Worm (Caenorhabditis elegans) whole organism, L4 larva: ENCODE results near the gene srm-4.

ENCODE experiments used
- F44E2.7 ChIP-seq: fragments of 200-800 bp; sonication (Bioruptor generic); IDR thresholded peaks from 2 replicates; pipeline ENCODE4 v2.1.2; 2022; ENCODE audit warnings: missing genetic modification characterization, missing compliant biosample characterization
- F49E8.2 ChIP-seq: sonication (generic microtip); optimal IDR thresholded peaks from 2 replicates; lab custom pipeline; 2016; ENCODE audit warnings: missing compliant biosample characterization, mild to moderate bottlenecking, missing genetic modification characterization, borderline replicate concordance
- T20F7.1 ChIP-seq: fragments of 200-800 bp; sonication (Bioruptor generic); optimal IDR thresholded peaks from 2 replicates; lab custom pipeline; 2018; ENCODE audit warnings: mild to moderate bottlenecking, missing genetic modification characterization, missing compliant biosample characterization
- Y48G9A.11 ChIP-seq: fragments of 200-800 bp; sonication (Bioruptor generic); IDR thresholded peaks from 2 replicates; pipeline ENCODE4 v1.3.6; 2022; ENCODE audit warnings: missing genetic modification reagents, missing genetic modification characterization, missing compliant biosample characterization
- Y5F2A.4 ChIP-seq: fragments of 200-800 bp; sonication (Bioruptor generic); optimal IDR thresholded peaks from 2 replicates; lab custom pipeline; 2018; ENCODE audit warnings: mild to moderate bottlenecking, missing genetic modification characterization, missing compliant biosample characterization
- ZK337.2 ChIP-seq: fragments of 200-800 bp; sonication (Bioruptor generic); IDR thresholded peaks from 2 replicates; pipeline ENCODE4 v1.3.6; 2022; ENCODE audit warnings: missing genetic modification reagents, missing genetic modification characterization, missing compliant biosample characterization
- ZK546.5 ChIP-seq, 2 experiments: sonication (generic microtip); optimal IDR thresholded peaks; 2 replicates each; lab custom pipeline; 2017; ENCODE audit warnings: missing biosample characterization in 2 of 2, missing genetic modification characterization in 2 of 2
- aly-2 ChIP-seq: sonication (generic microtip); optimal IDR thresholded peaks from 2 replicates; lab custom pipeline; 2018; ENCODE audit warnings: missing biosample characterization, missing genetic modification characterization
- ama-1 ChIP-seq: fragments of 150-350 bp; optimal IDR thresholded peaks from 2 replicates; lab custom pipeline; 2014; ENCODE audit warnings: inconsistent platforms, mixed read lengths
- arid-1 ChIP-seq: fragments of 200-800 bp; sonication (Bioruptor generic); conservative IDR thresholded peaks from 2 replicates; pipeline ENCODE4 v1.3.6; 2022; ENCODE audit warnings: missing genetic modification reagents, missing genetic modification characterization, missing compliant biosample characterization
- attf-4 ChIP-seq: sonication (generic microtip); optimal IDR thresholded peaks from 3 replicates; lab custom pipeline; 2017; ENCODE audit warnings: missing biosample characterization, missing genetic modification characterization
- ceh-20 ChIP-seq: fragments of 200-800 bp; sonication (Bioruptor generic); IDR thresholded peaks from 2 replicates; pipeline ENCODE4 v1.3.6; 2022; ENCODE audit warnings: missing genetic modification reagents, missing genetic modification characterization, missing compliant biosample characterization
- ceh-28 ChIP-seq: fragments of 150-350 bp; optimal IDR thresholded peaks from 2 replicates; lab custom pipeline; 2014; ENCODE audit warnings: missing biosample characterization, missing genetic modification reagents, missing genetic modification characterization
- daf-16 ChIP-seq, 3 experiments: sonication (generic microtip); optimal IDR thresholded peaks; 2 replicates each; lab custom pipeline; 2016 to 2017; ENCODE audit warnings: missing genetic modification characterization in 3 of 3, missing genetic modification reagents in 3 of 3, mild to moderate bottlenecking in 2 of 3, missing compliant biosample characterization in 2 of 3, missing biosample characterization in 1 of 3, moderate library complexity in 1 of 3
- dmd-6 ChIP-seq: fragments of 200-800 bp; sonication (Bioruptor generic); IDR thresholded peaks from 2 replicates; pipeline ENCODE4 v1.3.6; 2022; ENCODE audit warnings: missing genetic modification reagents, missing genetic modification characterization, missing compliant biosample characterization
- dpl-1 ChIP-seq: fragments of 150-350 bp; optimal IDR thresholded peaks from 2 replicates; lab custom pipeline; 2014; ENCODE audit warnings: missing biosample characterization, missing genetic modification reagents, missing genetic modification characterization
- dve-1 ChIP-seq: sonication (generic microtip); optimal IDR thresholded peaks from 2 replicates; lab custom pipeline; 2017; ENCODE audit warnings: antibody characterized with exemption, mild to moderate bottlenecking, missing genetic modification characterization, missing compliant biosample characterization; ENCODE audit not compliant: insufficient read depth
- egl-27 ChIP-seq: sonication (generic microtip); optimal IDR thresholded peaks from 3 replicates; lab custom pipeline; 2017; ENCODE audit warnings: missing biosample characterization, missing genetic modification reagents, missing genetic modification characterization
- gei-8 ChIP-seq: fragments of 200-800 bp; sonication (Bioruptor generic); optimal IDR thresholded peaks from 2 replicates; lab custom pipeline; 2018; ENCODE audit warnings: mild to moderate bottlenecking, missing genetic modification characterization, missing compliant biosample characterization
- hif-1 ChIP-seq, 2 experiments: sonication (generic microtip); optimal IDR thresholded peaks; 2 replicates each; lab custom pipeline; 2016 to 2017; ENCODE audit warnings: missing compliant biosample characterization in 2 of 2, missing genetic modification characterization in 2 of 2, missing genetic modification reagents in 2 of 2, missing genotype in 2 of 2, mild to moderate bottlenecking in 1 of 2
- hlh-11 ChIP-seq: fragments of 200-800 bp; sonication (Bioruptor generic); optimal IDR thresholded peaks from 2 replicates; lab custom pipeline; 2018; ENCODE audit warnings: mild to moderate bottlenecking, missing genetic modification characterization, missing compliant biosample characterization
- hlh-30 ChIP-seq: sonication (generic microtip); optimal IDR thresholded peaks from 2 replicates; lab custom pipeline; 2017; ENCODE audit warnings: antibody characterized with exemption, mild to moderate bottlenecking, missing genetic modification characterization, missing compliant biosample characterization; ENCODE audit not compliant: insufficient read depth
- jun-1 ChIP-seq: fragments of 150-350 bp; optimal IDR thresholded peaks from 2 replicates; lab custom pipeline; 2014; ENCODE audit warnings: missing biosample characterization, missing genetic modification reagents, missing genetic modification characterization
- lin-13 ChIP-seq: fragments of 150-350 bp; optimal IDR thresholded peaks from 2 replicates; lab custom pipeline; 2014; ENCODE audit warnings: missing biosample characterization, missing genetic modification reagents, missing genetic modification characterization
- lin-29 ChIP-seq: fragments of 200-800 bp; sonication (Bioruptor generic); IDR thresholded peaks from 2 replicates; pipeline ENCODE4 v1.3.6; 2022; ENCODE audit warnings: missing genetic modification reagents, missing genetic modification characterization, missing compliant biosample characterization
- lin-38 ChIP-seq: fragments of 200-800 bp; sonication (Bioruptor generic); IDR thresholded peaks from 2 replicates; pipeline ENCODE4 v1.3.6; 2022; ENCODE audit warnings: missing genetic modification reagents, missing genetic modification characterization, missing compliant biosample characterization
- lir-3 ChIP-seq: sonication (generic microtip); optimal IDR thresholded peaks from 2 replicates; lab custom pipeline; 2016; ENCODE audit warnings: mild to moderate bottlenecking, missing genetic modification characterization, missing compliant biosample characterization
- lsy-2 ChIP-seq, 2 experiments: fragments of 150-350 bp in 1 of 2; sonication (generic microtip) in 1 of 2; optimal IDR thresholded peaks; 2 replicates each; lab custom pipeline; 2014 to 2017; ENCODE audit warnings: missing biosample characterization in 2 of 2, missing genetic modification characterization in 2 of 2
- mdl-1 ChIP-seq, 2 experiments: fragments of 150-350 bp in 1 of 2; sonication (generic microtip) in 1 of 2; optimal IDR thresholded peaks; 2 replicates each; lab custom pipeline; 2014 to 2017; ENCODE audit warnings: missing biosample characterization in 2 of 2, missing genetic modification characterization in 2 of 2
- mep-1 ChIP-seq: fragments of 150-350 bp; sonication (generic microtip); optimal IDR thresholded peaks from 3 replicates; lab custom pipeline; 2014; ENCODE audit warnings: missing biosample characterization, missing genetic modification characterization
- mes-2 ChIP-seq: sonication (generic microtip); optimal IDR thresholded peaks from 2 replicates; lab custom pipeline; 2016; ENCODE audit warnings: missing genotype, mild to moderate bottlenecking, missing genetic modification characterization, missing compliant biosample characterization; ENCODE audit not compliant: poor library complexity, severe bottlenecking
- nhr-11 ChIP-seq: fragments of 150-350 bp; optimal IDR thresholded peaks from 2 replicates; lab custom pipeline; 2014; ENCODE audit warnings: missing biosample characterization, missing genetic modification characterization
- nhr-41 ChIP-seq: fragments of 200-800 bp; sonication (Bioruptor generic); IDR thresholded peaks from 2 replicates; pipeline ENCODE4 v1.3.6; 2022; ENCODE audit warnings: missing genetic modification reagents, missing genetic modification characterization, missing compliant biosample characterization
- nhr-48 ChIP-seq: sonication (generic microtip); optimal IDR thresholded peaks from 2 replicates; lab custom pipeline; 2016; ENCODE audit warnings: mild to moderate bottlenecking, missing genetic modification characterization, missing compliant biosample characterization
- nhr-76 ChIP-seq: fragments of 150-350 bp; optimal IDR thresholded peaks from 2 replicates; lab custom pipeline; 2014; ENCODE audit warnings: missing biosample characterization, missing genetic modification characterization
- pqm-1 ChIP-seq: sonication (generic microtip); optimal IDR thresholded peaks from 2 replicates; lab custom pipeline; 2017; ENCODE audit warnings: missing biosample characterization, missing genetic modification characterization
- rbr-2 ChIP-seq: sonication (generic microtip); optimal IDR thresholded peaks from 2 replicates; lab custom pipeline; 2016; ENCODE audit warnings: missing genotype, missing genetic modification characterization, missing compliant biosample characterization
- saeg-2 ChIP-seq: fragments of 200-800 bp; sonication (Bioruptor generic); IDR thresholded peaks from 2 replicates; pipeline ENCODE4 v1.3.6; 2022; ENCODE audit warnings: missing genetic modification reagents, missing genetic modification characterization, missing compliant biosample characterization
- sdz-12 ChIP-seq: fragments of 200-800 bp; sonication (Bioruptor generic); optimal IDR thresholded peaks from 2 replicates; lab custom pipeline; 2018; ENCODE audit warnings: mild to moderate bottlenecking, missing genetic modification characterization, missing compliant biosample characterization
- snpc-4 ChIP-seq: fragments of 150-350 bp; optimal IDR thresholded peaks from 2 replicates; lab custom pipeline; 2014; ENCODE audit warnings: missing biosample characterization, missing genetic modification characterization
- spr-1 ChIP-seq: sonication (generic microtip); optimal IDR thresholded peaks from 2 replicates; lab custom pipeline; 2016; ENCODE audit warnings: mild to moderate bottlenecking, missing genetic modification characterization, missing compliant biosample characterization
- spr-3 ChIP-seq: fragments of 200-800 bp; sonication (Bioruptor generic); optimal IDR thresholded peaks from 2 replicates; lab custom pipeline; 2018; ENCODE audit warnings: mild to moderate bottlenecking, missing genetic modification characterization, missing compliant biosample characterization
- tag-97 ChIP-seq: fragments of 200-800 bp; sonication (Bioruptor generic); IDR thresholded peaks from 2 replicates; pipeline ENCODE4 v1.3.6; 2022; ENCODE audit warnings: missing genetic modification characterization, missing compliant biosample characterization
- unc-39 ChIP-seq: sonication (generic microtip); optimal IDR thresholded peaks from 2 replicates; lab custom pipeline; 2017; ENCODE audit warnings: missing biosample characterization, missing genetic modification characterization
- zag-1 ChIP-seq: fragments of 150-350 bp; optimal IDR thresholded peaks from 2 replicates; lab custom pipeline; 2014; ENCODE audit warnings: missing biosample characterization, missing genetic modification characterization
- zfp-2 ChIP-seq: sonication (generic microtip); optimal IDR thresholded peaks from 2 replicates; lab custom pipeline; 2016; ENCODE audit warnings: mild to moderate bottlenecking, missing genetic modification characterization, missing compliant biosample characterization
- zfp-3 ChIP-seq: fragments of 200-800 bp; sonication (Bioruptor generic); conservative IDR thresholded peaks from 2 replicates; pipeline ENCODE4 v1.3.6; 2022; ENCODE audit warnings: missing genetic modification reagents, missing genetic modification characterization, missing compliant biosample characterization
- zip-11 ChIP-seq: fragments of 200-800 bp; sonication (Bioruptor generic); IDR thresholded peaks from 2 replicates; pipeline ENCODE4 v1.3.6; 2022; ENCODE audit warnings: missing genetic modification characterization, missing compliant biosample characterization
- zip-2 ChIP-seq: fragments of 150-350 bp; optimal IDR thresholded peaks from 2 replicates; lab custom pipeline; 2014; ENCODE audit warnings: missing biosample characterization, missing genetic modification characterization
- ztf-11 ChIP-seq: fragments of 150-350 bp; optimal IDR thresholded peaks from 2 replicates; lab custom pipeline; 2014; ENCODE audit warnings: missing biosample characterization, missing genetic modification characterization
- ztf-7 ChIP-seq: fragments of 150-350 bp; optimal IDR thresholded peaks from 2 replicates; lab custom pipeline; 2014; ENCODE audit warnings: missing biosample characterization, missing genetic modification characterization

srm-4 gene

DNA sequence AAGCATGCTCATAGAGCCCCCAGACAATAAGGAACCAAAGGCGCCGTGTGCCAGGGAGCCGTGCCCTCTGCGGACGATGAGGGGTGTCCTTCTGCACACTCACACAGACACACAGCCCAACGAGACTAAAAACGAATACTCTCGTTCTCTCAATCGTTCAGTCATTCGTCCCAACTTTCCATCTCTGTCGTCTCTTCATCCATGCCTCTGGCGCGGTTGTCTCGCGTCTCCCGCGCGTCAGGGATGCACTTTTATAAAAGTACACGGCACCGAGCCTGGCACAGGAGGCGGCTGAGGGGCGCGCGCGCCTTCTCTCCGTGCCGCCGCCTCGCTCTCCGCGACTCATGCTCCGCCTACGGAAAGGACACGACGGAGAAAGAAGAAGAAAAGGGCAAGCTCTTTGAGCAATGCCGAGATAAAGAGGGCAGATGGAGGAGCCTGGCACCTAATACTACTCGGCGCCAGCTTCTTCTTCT lies 33.3 kb downstream of the srm-4 start (continued):
- TF ChIP-seq egl-27 (tag; lab: Kevin White, UChicago) (peak; percentile 58), unc-39 (no peak), zfp-3 (GFP tag; lab: Robert Waterston, UW) (no peak), lin-29 (GFP tag; lab: Robert Waterston, UW) (no peak), mep-1 (tag; lab: Kevin White, UChicago) (peak; percentile 81), spr-3 (GFP tag; lab: Kevin White, UChicago) (peak; percentile 33), ZK337.2 (no peak), mes-2 (tag; lab: Kevin White, UChicago) (peak; percentile 56), snpc-4 (tag; lab: Kevin White, UChicago) (no peak), tag-97 (GFP tag; lab: Robert Waterston, UW) (no peak), sdz-12 (GFP tag; lab: Kevin White, UChicago) (no peak), nhr-11 (tag; lab: Kevin White, UChicago) (peak; percentile 64), F44E2.7 (GFP tag; lab: Robert Waterston, UW) (no peak), aly-2 (no peak), Y5F2A.4 (no peak), daf-16 (GFP tag; optimal IDR thresholded peaks at IDR 0.05; lab: Kevin White, UChicago) (peak; percentile 44 to 58), daf-16 (tag; optimal IDR thresholded peaks at IDR 0.05; lab: Kevin White, UChicago) (peak; percentile 69), hlh-30 (peak; percentile 91), nhr-76 (tag; lab: Kevin White, UChicago) (no peak), ceh-20 (GFP tag; lab: Robert Waterston, UW) (peak; percentile 66; the same call in 1 of the 2 replicates), nhr-41 (GFP tag; lab: Robert Waterston, UW) (no peak), hif-1 (tag; optimal IDR thresholded peaks at IDR 0.05; lab: Kevin White, UChicago) (peak in 1 of 2 experiments; percentile 82), saeg-2 (GFP tag; lab: Robert Waterston, UW) (0 out of 2 replicates have a peak, but pooled peaks have one; percentile 80), jun-1 (tag; lab: Kevin White, UChicago) (no peak), dmd-6 (peak; percentile 55), dve-1 (peak; percentile 81), ceh-28 (tag; lab: Kevin White, UChicago) (no peak), attf-4 (tag; lab: Kevin White, UChicago) (peak; percentile 45), zip-11 (GFP tag; lab: Robert Waterston, UW) (no peak), zip-2 (tag; lab: Kevin White, UChicago) (peak; percentile 6), pqm-1 (tag; lab: Kevin White, UChicago) (no peak), dpl-1 (GFP tag; lab: Kevin White, UChicago) (peak; percentile 44), gei-8 (GFP tag; lab: Kevin White, UChicago) (no peak), spr-1 (tag; lab: Kevin White, UChicago) (peak; percentile 70), ZK546.5 (tag; optimal IDR thresholded peaks at IDR 0.05; lab: Kevin White, UChicago) (no peak), arid-1 (GFP tag; lab: Robert Waterston, UW) (peak; percentile 50; the same call in 1 of the 2 replicates), zfp-2 (tag; lab: Kevin White, UChicago) (no peak), rbr-2 (tag; lab: Kevin White, UChicago) (peak; percentile 87), F49E8.2 (tag; lab: Kevin White, UChicago) (no peak), lir-3 (tag; lab: Kevin White, UChicago) (peak; percentile 45), T20F7.1 (GFP tag; lab: Kevin White, UChicago) (no peak), hlh-11 (tag; lab: Kevin White, UChicago) (peak; percentile 96), nhr-48 (peak; percentile 87), ztf-7 (tag; lab: Kevin White, UChicago) (no peak), lin-13 (peak; percentile 33), zag-1 (tag; lab: Kevin White, UChicago) (no peak), ztf-11 (tag; lab: Kevin White, UChicago) (no peak), Y48G9A.11 (GFP tag; lab: Robert Waterston, UW) (no peak), lin-38 (peak; percentile 55), ama-1 (lab: Kevin White, UChicago) (no peak), lsy-2 (tag; optimal IDR thresholded peaks at IDR 0.05; lab: Kevin White, UChicago) (peak; percentile 65 to 79), mdl-1 (tag; optimal IDR thresholded peaks at IDR 0.05; lab: Kevin White, UChicago) (peak; percentile 87 to 92)
